Fruit fly (Drosophila melanogaster) whole organism, embryonic: ENCODE results near the gene Uck.

Source experiments
- Abd-B ChIP-seq: fragments of 200-800 bp; sonication (Bioruptor generic); optimal IDR thresholded peaks from 2 replicates; lab custom pipeline; 2018; ENCODE audit warnings: missing biosample characterization, mild to moderate bottlenecking, missing genetic modification characterization, moderate library complexity
- Adf1 ChIP-seq: fragments of 200-800 bp; sonication (Bioruptor generic); IDR thresholded peaks from 2 replicates; pipeline ENCODE4 v1.3.6; 2022; ENCODE audit warnings: missing biosample characterization, missing genetic modification characterization
- B-H2 ChIP-seq: fragments of 200-800 bp; sonication (Bioruptor generic); optimal IDR thresholded peaks from 2 replicates; lab custom pipeline; 2018; ENCODE audit warnings: missing biosample characterization, mild to moderate bottlenecking, missing genetic modification characterization
- Bgb ChIP-seq: fragments of 200-800 bp; sonication (Bioruptor generic); IDR thresholded peaks from 2 replicates; pipeline ENCODE4 v1.3.6; 2022; ENCODE audit warnings: missing biosample characterization, missing genetic modification characterization; ENCODE audit not compliant: partially characterized antibody
- CG10565 ChIP-seq: fragments of 200-800 bp; sonication (Bioruptor generic); optimal IDR thresholded peaks from 3 replicates; lab custom pipeline; 2016; ENCODE audit warnings: missing biosample characterization, mild to moderate bottlenecking, missing genetic modification characterization
- CG12104 ChIP-seq: fragments of 200-800 bp; sonication (Bioruptor generic); optimal IDR thresholded peaks from 3 replicates; lab custom pipeline; 2016; ENCODE audit warnings: missing biosample characterization, missing genetic modification characterization
- CG12219 ChIP-seq: fragments of 200-800 bp; sonication (Bioruptor generic); optimal IDR thresholded peaks from 3 replicates; lab custom pipeline; 2018; ENCODE audit warnings: missing biosample characterization, mild to moderate bottlenecking, missing genetic modification characterization
- CG12391 ChIP-seq: fragments of 200-800 bp; sonication (Bioruptor generic); optimal IDR thresholded peaks from 3 replicates; lab custom pipeline; 2018; ENCODE audit warnings: missing biosample characterization, mild to moderate bottlenecking, missing genetic modification characterization, moderate library complexity
- CG14014 ChIP-seq: fragments of 200-800 bp; sonication (Bioruptor generic); IDR thresholded peaks from 2 replicates; pipeline ENCODE4 v1.3.6; 2022; ENCODE audit warnings: missing biosample characterization, missing genetic modification characterization
- CG14441 ChIP-seq: fragments of 200-800 bp; sonication (Bioruptor generic); IDR thresholded peaks from 2 replicates; pipeline ENCODE4 v1.3.6; 2022; ENCODE audit warnings: missing biosample characterization, missing genetic modification characterization
- CG17385 ChIP-seq: fragments of 200-800 bp; sonication (Bioruptor generic); optimal IDR thresholded peaks from 3 replicates; lab custom pipeline; 2018; ENCODE audit warnings: missing biosample characterization, mild to moderate bottlenecking, missing genetic modification characterization
- CG17912 ChIP-seq: fragments of 200-800 bp; sonication (Bioruptor generic); optimal IDR thresholded peaks from 2 replicates; lab custom pipeline; 2018; ENCODE audit warnings: missing biosample characterization, mild to moderate bottlenecking, missing genetic modification characterization
- CG18262 ChIP-seq: fragments of 200-800 bp; optimal IDR thresholded peaks from 3 replicates; lab custom pipeline; 2019; ENCODE audit warnings: missing biosample characterization, mild to moderate bottlenecking, missing genetic modification characterization, moderate library complexity
- CG18619 ChIP-seq: fragments of 200-800 bp; sonication (Bioruptor generic); optimal IDR thresholded peaks from 3 replicates; lab custom pipeline; 2017; ENCODE audit warnings: missing biosample characterization, mild to moderate bottlenecking, missing genetic modification characterization
- CG4707 ChIP-seq: fragments of 200-800 bp; sonication (Bioruptor generic); optimal IDR thresholded peaks from 2 replicates; lab custom pipeline; 2018; ENCODE audit warnings: missing biosample characterization, mild to moderate bottlenecking, missing genetic modification characterization, moderate library complexity
- CG6272 ChIP-seq: fragments of 200-800 bp; sonication (Bioruptor generic); IDR thresholded peaks from 2 replicates; pipeline ENCODE4 v1.3.6; 2022; ENCODE audit warnings: missing biosample characterization, missing genetic modification characterization
- CG7839 ChIP-seq: fragments of 200-800 bp; sonication (Bioruptor generic); optimal IDR thresholded peaks from 3 replicates; lab custom pipeline; 2018; ENCODE audit warnings: missing biosample characterization, mild to moderate bottlenecking, missing genetic modification characterization, moderate library complexity
- CG8944 ChIP-seq: fragments of 200-800 bp; sonication (Bioruptor generic); optimal IDR thresholded peaks from 3 replicates; lab custom pipeline; 2016; ENCODE audit warnings: missing biosample characterization, missing genetic modification characterization
- CG9437 ChIP-seq: fragments of 200-800 bp; sonication (Bioruptor generic); optimal IDR thresholded peaks from 2 replicates; lab custom pipeline; 2018; ENCODE audit warnings: missing biosample characterization, mild to moderate bottlenecking, missing genetic modification characterization
- CG9817 ChIP-seq: fragments of 200-800 bp; sonication (Bioruptor generic); optimal IDR thresholded peaks from 2 replicates; lab custom pipeline; 2018; ENCODE audit warnings: missing biosample characterization, mild to moderate bottlenecking, missing genetic modification characterization, moderate library complexity
- Dad ChIP-seq: fragments of 200-800 bp; sonication (Bioruptor generic); optimal IDR thresholded peaks from 3 replicates; lab custom pipeline; 2016; ENCODE audit warnings: missing biosample characterization, missing genetic modification characterization
- Nf-YA ChIP-seq: fragments of 200-800 bp; sonication (Bioruptor generic); IDR thresholded peaks from 2 replicates; pipeline ENCODE4 v1.3.6; 2022; ENCODE audit warnings: missing biosample characterization, missing genetic modification characterization
- NfI ChIP-seq: fragments of 200-800 bp; sonication (Bioruptor generic); optimal IDR thresholded peaks from 3 replicates; lab custom pipeline; 2018; ENCODE audit warnings: missing biosample characterization, mild to moderate bottlenecking, missing genetic modification characterization, moderate library complexity
- Oaz ChIP-seq: fragments of 200-800 bp; sonication (Bioruptor generic); IDR thresholded peaks from 2 replicates; pipeline ENCODE4 v1.3.6; 2022; ENCODE audit warnings: missing biosample characterization, missing genetic modification characterization
- Ravus ChIP-seq: fragments of 200-800 bp; sonication (Bioruptor generic); IDR thresholded peaks from 2 replicates; pipeline ENCODE4 v1.3.6; 2022; ENCODE audit warnings: missing biosample characterization, missing genetic modification characterization
- Stat92E ChIP-seq, 3 experiments: fragments of >200 bp in 2 of 3; fragments of 200-800 bp in 1 of 3; sonication (Bioruptor generic) in 1 of 3; optimal IDR thresholded peaks; 2 replicates each; lab custom pipeline; 2017 to 2019; ENCODE audit warnings: missing biosample characterization in 3 of 3, missing genetic modification characterization in 3 of 3, mild to moderate bottlenecking in 1 of 3, moderate library complexity in 1 of 3
- Usf ChIP-seq: fragments of 200-800 bp; sonication (Bioruptor generic); optimal IDR thresholded peaks from 2 replicates; lab custom pipeline; 2017; ENCODE audit warnings: missing genotype, missing biosample characterization, missing genetic modification characterization
- chif ChIP-seq, 2 experiments: fragments of 200-800 bp; sonication (Bioruptor generic); optimal IDR thresholded peaks; 3 replicates each; lab custom pipeline; 2016; ENCODE audit warnings: missing biosample characterization in 2 of 2, missing genetic modification characterization in 2 of 2
- crp ChIP-seq, 2 experiments: fragments of 200-800 bp; sonication (Bioruptor generic); optimal IDR thresholded peaks; 2 replicates in 1 of 2; 3 replicates in 1 of 2; lab custom pipeline; 2017; ENCODE audit warnings: missing biosample characterization in 2 of 2, missing genetic modification characterization in 2 of 2, mild to moderate bottlenecking in 1 of 2, moderate library complexity in 1 of 2
- dan ChIP-seq: fragments of 200-800 bp; sonication (Bioruptor generic); IDR thresholded peaks from 2 replicates; pipeline ENCODE4 v1.3.6; 2022; ENCODE audit warnings: missing biosample characterization, missing genetic modification characterization
- danr ChIP-seq: fragments of 200-800 bp; sonication (Bioruptor generic); IDR thresholded peaks from 2 replicates; pipeline ENCODE4 v1.3.6; 2022; ENCODE audit warnings: missing biosample characterization, missing genetic modification characterization
- dpn ChIP-seq, 2 experiments: fragments of 200-800 bp; sonication (Bioruptor generic); optimal IDR thresholded peaks; 3 replicates each; lab custom pipeline; 2016; ENCODE audit warnings: missing biosample characterization in 2 of 2, missing genetic modification characterization in 2 of 2
- fru ChIP-seq: fragments of >200 bp; optimal IDR thresholded peaks from 2 replicates; lab custom pipeline; 2017
- grn ChIP-seq: fragments of 200-800 bp; sonication (Bioruptor generic); optimal IDR thresholded peaks from 3 replicates; lab custom pipeline; 2017; ENCODE audit warnings: missing biosample characterization, missing genetic modification characterization
- h ChIP-seq: fragments of >200 bp; optimal IDR thresholded peaks from 2 replicates; lab custom pipeline; 2017
- her ChIP-seq: fragments of 200-800 bp; sonication (Bioruptor generic); optimal IDR thresholded peaks from 2 replicates; lab custom pipeline; 2016; ENCODE audit warnings: missing biosample characterization, missing genetic modification characterization
- maf-S ChIP-seq: fragments of 200-800 bp; sonication (Bioruptor generic); optimal IDR thresholded peaks from 2 replicates; lab custom pipeline; 2016; ENCODE audit warnings: missing biosample characterization, missing genetic modification characterization
- nerfin-1 ChIP-seq: fragments of 200-800 bp; sonication (Bioruptor generic); optimal IDR thresholded peaks from 3 replicates; lab custom pipeline; 2019; ENCODE audit warnings: missing biosample characterization, mild to moderate bottlenecking, missing genetic modification characterization, moderate library complexity
- salm ChIP-seq: fragments of 200-800 bp; sonication (Bioruptor generic); optimal IDR thresholded peaks from 2 replicates; lab custom pipeline; 2018; ENCODE audit warnings: missing biosample characterization, mild to moderate bottlenecking, missing genetic modification characterization
- sc ChIP-seq, 3 experiments: fragments of >200 bp in 2 of 3; fragments of 200-800 bp in 1 of 3; sonication (Bioruptor generic) in 1 of 3; optimal IDR thresholded peaks; 2 replicates in 2 of 3; 3 replicates in 1 of 3; lab custom pipeline; 2017; ENCODE audit warnings: mild to moderate bottlenecking in 1 of 3, missing biosample characterization in 1 of 3, missing genetic modification characterization in 1 of 3, missing genetic modification reagents in 1 of 3
- sens ChIP-seq: fragments of 200-800 bp; sonication (Bioruptor generic); peaks from one replicate; lab custom pipeline; 2016; ENCODE audit warnings: missing biosample characterization, missing genetic modification characterization
- sima ChIP-seq: fragments of 200-800 bp; sonication (Bioruptor generic); optimal IDR thresholded peaks from 2 replicates; lab custom pipeline; 2016; ENCODE audit warnings: missing biosample characterization, missing genetic modification characterization
- slbo ChIP-seq: fragments of 200-800 bp; sonication (Bioruptor generic); IDR thresholded peaks from 2 replicates; pipeline ENCODE4 v1.3.6; 2022; ENCODE audit warnings: missing biosample characterization, missing genetic modification characterization
- sqz ChIP-seq: fragments of 200-800 bp; sonication (Bioruptor generic); optimal IDR thresholded peaks from 3 replicates; lab custom pipeline; 2018; ENCODE audit warnings: missing biosample characterization, mild to moderate bottlenecking, missing genetic modification characterization
- toy ChIP-seq: fragments of 200-800 bp; sonication (Bioruptor generic); IDR thresholded peaks from 2 replicates; pipeline ENCODE4 v1.3.6; 2022; ENCODE audit warnings: missing biosample characterization, missing genetic modification characterization
- vvl ChIP-seq: fragments of 200-800 bp; sonication (Bioruptor generic); IDR thresholded peaks from 2 replicates; pipeline ENCODE4 v1.3.6; 2022; ENCODE audit warnings: missing biosample characterization, missing genetic modification characterization
- wek ChIP-seq: fragments of 200-800 bp; sonication (Bioruptor generic); optimal IDR thresholded peaks from 3 replicates; lab custom pipeline; 2018; ENCODE audit warnings: missing biosample characterization, mild to moderate bottlenecking, missing genetic modification characterization, moderate library complexity
- zen ChIP-seq: fragments of 200-800 bp; sonication (Bioruptor generic); optimal IDR thresholded peaks from 3 replicates; lab custom pipeline; 2018; ENCODE audit warnings: missing biosample characterization, mild to moderate bottlenecking, missing genetic modification characterization, moderate library complexity
- zen2 ChIP-seq: fragments of 200-800 bp; sonication (Bioruptor generic); IDR thresholded peaks from 3 replicates; pipeline ENCODE4 v1.3.6; 2022; ENCODE audit warnings: missing biosample characterization, missing genetic modification characterization; ENCODE audit not compliant: partially characterized antibody

Uck gene

dm6 chr3R:24259278-24260040, 30.5 kb upstream of the Uck start (continued):
- TF ChIP-seq Abd-B (GFP tag; lab: Kevin White, UChicago) (peak; percentile 82), Ravus (GFP tag; lab: Robert Waterston, UW) (peak; percentile 68), CG8944 (peak; percentile 82), CG17912 (GFP tag; lab: Kevin White, UChicago) (no peak), Stat92E (GFP tag; optimal IDR thresholded peaks at IDR 0.05; lab: Kevin White, UChicago) (no peak), CG4707 (GFP tag; lab: Kevin White, UChicago) (peak; percentile 83), sc (optimal IDR thresholded peaks at IDR 0.05; lab: Kevin White, UChicago) (no peak), sc (GFP tag; optimal IDR thresholded peaks at IDR 0.05; lab: Kevin White, UChicago) (peak; percentile 83), B-H2 (GFP tag; lab: Kevin White, UChicago) (no peak), zen (tag; lab: Kevin White, UChicago) (peak; percentile 77), crp (GFP tag; optimal IDR thresholded peaks at IDR 0.05; lab: Kevin White, UChicago) (no peak), CG9817 (tag; lab: Kevin White, UChicago) (peak; percentile 90), Adf1 (GFP tag; lab: Robert Waterston, UW) (peak; percentile 49), CG18262 (peak; percentile 91), Bgb (GFP tag; lab: Robert Waterston, UW) (no peak), CG10565 (GFP tag; lab: Kevin White, UChicago) (peak; percentile 12), Nf-YA (GFP tag; lab: Robert Waterston, UW) (peak; percentile 73), CG14441 (GFP tag; lab: Robert Waterston, UW) (peak; percentile 83), chif (GFP tag; optimal IDR thresholded peaks at IDR 0.05; lab: Kevin White, UChicago) (peak; percentile 89 to 91), her (GFP tag; lab: Kevin White, UChicago) (peak; percentile 88), h (no peak), dpn (GFP tag; optimal IDR thresholded peaks at IDR 0.05; lab: Kevin White, UChicago) (peak; percentile 91 to 94), CG6272 (peak; percentile 54), Oaz (GFP tag; lab: Robert Waterston, UW) (peak; percentile 55), Usf (GFP tag; lab: Kevin White, UChicago) (peak; percentile 92), slbo (GFP tag; lab: Robert Waterston, UW) (peak; percentile 94), CG9437 (GFP tag; lab: Kevin White, UChicago) (peak; percentile 71), vvl (GFP tag; lab: Robert Waterston, UW) (peak; percentile 94), grn (GFP tag; lab: Kevin White, UChicago) (peak; percentile 90), CG12104 (GFP tag; lab: Kevin White, UChicago) (peak; percentile 86), sima (peak; percentile 47), danr (peak; percentile 69), CG12391 (tag; lab: Kevin White, UChicago) (peak; percentile 91), CG7839 (tag; lab: Kevin White, UChicago) (peak; percentile 94), maf-S (peak; percentile 92), nerfin-1 (tag; lab: Kevin White, UChicago) (peak; percentile 79), CG12219 (GFP tag; lab: Kevin White, UChicago) (peak; percentile 92), CG14014 (GFP tag; lab: Robert Waterston, UW) (peak; percentile 88), Dad (GFP tag; lab: Kevin White, UChicago) (peak; percentile 87), sqz (peak; percentile 28), toy (peak; percentile 60), NfI (peak; percentile 89), CG17385 (GFP tag; lab: Kevin White, UChicago) (peak; percentile 85), salm (tag; lab: Kevin White, UChicago) (peak; percentile 72), sens (GFP tag; lab: Kevin White, UChicago) (peak; percentile 98), wek (GFP tag; lab: Kevin White, UChicago) (peak; percentile 67), fru (lab: Kevin White, UChicago) (no peak), zen2 (GFP tag; lab: Robert Waterston, UW) (no peak), CG18619 (GFP tag; lab: Kevin White, UChicago) (peak; percentile 90), dan (GFP tag; lab: Robert Waterston, UW) (peak; percentile 60; the same call in 1 of the 2 replicates)
